Worm (Caenorhabditis elegans) whole organism, L4/young adult: ENCODE data around the gene ftn-1.

Experiments used
- W03F9.2 ChIP-seq: fragments of 150-350 bp; optimal IDR thresholded peaks from 2 replicates; lab custom pipeline; 2014; ENCODE audit warnings: missing biosample characterization, missing genetic modification characterization
- him-1 ChIP-seq: sonication (generic microtip); optimal IDR thresholded peaks from 2 replicates; lab custom pipeline; 2016; ENCODE audit warnings: missing genotype, missing genetic modification reagents, missing genetic modification characterization, missing compliant biosample characterization

DNA sequence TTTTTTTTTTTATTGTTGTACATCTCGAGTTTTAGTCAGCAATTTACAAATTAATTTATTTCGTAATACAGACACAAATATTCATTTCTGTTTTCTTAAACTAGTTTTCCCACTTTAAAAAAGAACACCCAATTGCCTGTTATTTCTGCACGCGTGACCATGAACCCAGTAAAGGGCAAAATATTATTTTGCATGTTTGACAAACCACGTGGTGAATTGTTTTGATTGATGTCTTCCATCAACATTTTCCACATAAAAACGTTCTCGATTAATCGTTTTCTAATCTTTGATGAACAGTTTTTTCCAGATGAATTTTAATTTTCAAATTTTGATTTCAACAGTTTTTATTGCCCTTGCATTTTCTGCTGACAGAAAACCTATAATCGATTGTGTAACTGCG lies 21.7 kb downstream of the ftn-1 start, which contains the start of gene C54F6.18:
- TF ChIP-seq W03F9.2, result no peak
- no peak for TF ChIP-seq him-1 (tag; lab: Kevin White, UChicago)
